Worm (Caenorhabditis elegans) whole organism, L3 larva: Measurements from ENCODE around the gene C08F11.3.
A peak's percentile ranks its signal among the peaks of the same experiment; 100 is the strongest.
"Not testable (repeated sequence)": the region's sequence is repeated elsewhere in the genome, so short reads cannot be mapped to it uniquely, and the experiment has no call there.

Source experiments
- R02D3.7 ChIP-seq: fragments of 150-350 bp; optimal IDR thresholded peaks from 2 replicates; lab custom pipeline; 2014; ENCODE audit warnings: missing biosample characterization, missing genetic modification characterization
- ZK546.5 ChIP-seq: sonication (generic microtip); optimal IDR thresholded peaks from 2 replicates; lab custom pipeline; 2017; ENCODE audit warnings: missing biosample characterization, missing genetic modification characterization
- ama-1 ChIP-seq: fragments of 150-350 bp; optimal IDR thresholded peaks from 2 replicates; lab custom pipeline; 2018
- ceh-16 ChIP-seq: sonication (generic microtip); optimal IDR thresholded peaks from 2 replicates; lab custom pipeline; 2017; ENCODE audit warnings: missing biosample characterization, missing genetic modification characterization
- ceh-28 ChIP-seq: fragments of 150-350 bp; optimal IDR thresholded peaks from 2 replicates; lab custom pipeline; 2014; ENCODE audit warnings: missing biosample characterization, missing genetic modification reagents, missing genetic modification characterization
- ceh-9 ChIP-seq: sonication (generic microtip); optimal IDR thresholded peaks from 2 replicates; lab custom pipeline; 2018; ENCODE audit warnings: missing biosample characterization, missing genetic modification characterization
- daf-12 ChIP-seq: fragments of 150-350 bp; optimal IDR thresholded peaks from 2 replicates; lab custom pipeline; 2014; ENCODE audit warnings: missing biosample characterization, missing genetic modification reagents, missing genetic modification characterization
- egl-5 ChIP-seq: fragments of 150-350 bp; optimal IDR thresholded peaks from 2 replicates; lab custom pipeline; 2017; ENCODE audit warnings: missing biosample characterization, missing genetic modification reagents, missing genetic modification characterization, inconsistent platforms
- elt-1 ChIP-seq: fragments of 150-350 bp; optimal IDR thresholded peaks from 2 replicates; lab custom pipeline; 2014; ENCODE audit warnings: missing biosample characterization, missing genetic modification characterization
- elt-2 ChIP-seq: sonication (generic microtip); optimal IDR thresholded peaks from 2 replicates; lab custom pipeline; 2016; ENCODE audit warnings: missing genetic modification reagents, mild to moderate bottlenecking, missing genetic modification characterization, missing compliant biosample characterization
- fkh-2 ChIP-seq: fragments of 150-350 bp; optimal IDR thresholded peaks from 2 replicates; lab custom pipeline; 2014; ENCODE audit warnings: missing biosample characterization, missing genetic modification reagents, missing genetic modification characterization
- hmg-11 ChIP-seq: sonication (generic microtip); optimal IDR thresholded peaks from 2 replicates; lab custom pipeline; 2016; ENCODE audit warnings: missing genetic modification characterization, missing compliant biosample characterization
- jun-1 ChIP-seq: fragments of 150-350 bp; optimal IDR thresholded peaks from 2 replicates; lab custom pipeline; 2014; ENCODE audit warnings: missing biosample characterization, missing genetic modification reagents, missing genetic modification characterization
- lin-15B ChIP-seq: fragments of 150-350 bp; optimal IDR thresholded peaks from 2 replicates; lab custom pipeline; 2014; ENCODE audit warnings: missing biosample characterization, missing genetic modification characterization
- lin-39 ChIP-seq: fragments of 150-350 bp; optimal IDR thresholded peaks from 2 replicates; lab custom pipeline; 2018; ENCODE audit warnings: missing biosample characterization, missing genetic modification reagents, missing genetic modification characterization
- lsy-12 ChIP-seq: sonication (generic microtip); optimal IDR thresholded peaks from 2 replicates; lab custom pipeline; 2016; ENCODE audit warnings: mild to moderate bottlenecking, missing genetic modification characterization, missing compliant biosample characterization
- mdl-1 ChIP-seq: fragments of 150-350 bp; optimal IDR thresholded peaks from 2 replicates; lab custom pipeline; 2014; ENCODE audit warnings: missing biosample characterization, missing genetic modification characterization
- mml-1 ChIP-seq: fragments of 150-350 bp; sonication (generic microtip); optimal IDR thresholded peaks from 3 replicates; lab custom pipeline; 2014; ENCODE audit warnings: missing biosample characterization, missing genetic modification characterization
- nfya-1 ChIP-seq: sonication (generic microtip); optimal IDR thresholded peaks from 2 replicates; lab custom pipeline; 2017; ENCODE audit warnings: missing genetic modification characterization, mild to moderate bottlenecking, missing compliant biosample characterization, antibody characterized with exemption, moderate library complexity; ENCODE audit not compliant: insufficient read depth
- nhr-11 ChIP-seq: fragments of 150-350 bp; optimal IDR thresholded peaks from 2 replicates; lab custom pipeline; 2014; ENCODE audit warnings: missing biosample characterization, missing genetic modification characterization
- nhr-12 ChIP-seq: fragments of 150-350 bp; optimal IDR thresholded peaks from 2 replicates; lab custom pipeline; 2014; ENCODE audit warnings: missing biosample characterization, missing genetic modification characterization
- nhr-23 ChIP-seq: fragments of 150-350 bp; optimal IDR thresholded peaks from 2 replicates; lab custom pipeline; 2014; ENCODE audit warnings: missing biosample characterization, missing genetic modification reagents, missing genetic modification characterization
- nhr-237 ChIP-seq: fragments of 150-350 bp; optimal IDR thresholded peaks from 2 replicates; lab custom pipeline; 2014; ENCODE audit warnings: missing biosample characterization, missing genetic modification characterization
- nhr-25 ChIP-seq: sonication (generic microtip); optimal IDR thresholded peaks from 2 replicates; lab custom pipeline; 2017; ENCODE audit warnings: missing biosample characterization, missing genetic modification characterization
- nhr-28 ChIP-seq: fragments of 150-350 bp; optimal IDR thresholded peaks from 2 replicates; lab custom pipeline; 2014; ENCODE audit warnings: missing biosample characterization, missing genetic modification characterization
- nhr-43 ChIP-seq: sonication (generic microtip); optimal IDR thresholded peaks from 2 replicates; lab custom pipeline; 2016; ENCODE audit warnings: mild to moderate bottlenecking, missing genetic modification characterization, missing compliant biosample characterization; ENCODE audit not compliant: poor library complexity, severe bottlenecking
- nhr-67 ChIP-seq: fragments of 150-350 bp; optimal IDR thresholded peaks from 2 replicates; lab custom pipeline; 2014; ENCODE audit warnings: missing biosample characterization, missing genetic modification characterization
- nhr-76 ChIP-seq: fragments of 150-350 bp; sonication (generic microtip); optimal IDR thresholded peaks from 5 replicates; lab custom pipeline; 2014; ENCODE audit warnings: missing biosample characterization, missing genetic modification characterization
- nhr-77 ChIP-seq: fragments of 150-350 bp; optimal IDR thresholded peaks from 2 replicates; lab custom pipeline; 2014; ENCODE audit warnings: missing biosample characterization, missing genetic modification characterization
- pha-4 ChIP-seq: fragments of 150-350 bp; optimal IDR thresholded peaks from 2 replicates; lab custom pipeline; 2014; ENCODE audit warnings: missing biosample characterization, missing genetic modification reagents, missing genetic modification characterization
- pqm-1 ChIP-seq: fragments of 150-350 bp; optimal IDR thresholded peaks from 2 replicates; lab custom pipeline; 2017; ENCODE audit warnings: missing biosample characterization, missing genetic modification characterization, inconsistent platforms
- sea-2 ChIP-seq: fragments of 150-350 bp; sonication (generic microtip); optimal IDR thresholded peaks from 4 replicates; lab custom pipeline; 2014; ENCODE audit warnings: missing biosample characterization, missing genetic modification reagents, missing genetic modification characterization
- skn-1 ChIP-seq: fragments of 150-350 bp; optimal IDR thresholded peaks from 2 replicates; lab custom pipeline; 2014; ENCODE audit warnings: missing biosample characterization, missing genetic modification characterization
- snpc-4 ChIP-seq: fragments of 150-350 bp; optimal IDR thresholded peaks from 2 replicates; lab custom pipeline; 2014; ENCODE audit warnings: missing biosample characterization, missing genetic modification characterization
- tbx-2 ChIP-seq: sonication (generic microtip); optimal IDR thresholded peaks from 2 replicates; lab custom pipeline; 2016; ENCODE audit warnings: mild to moderate bottlenecking, missing genetic modification characterization, missing compliant biosample characterization
- unc-39 ChIP-seq: sonication (generic microtip); optimal IDR thresholded peaks from 4 replicates; lab custom pipeline; 2017; ENCODE audit warnings: missing biosample characterization, missing genetic modification characterization
- zag-1 ChIP-seq: fragments of 150-350 bp; optimal IDR thresholded peaks from 2 replicates; lab custom pipeline; 2014; ENCODE audit warnings: missing biosample characterization, missing genetic modification characterization
- ztf-11 ChIP-seq: fragments of 150-350 bp; optimal IDR thresholded peaks from 2 replicates; lab custom pipeline; 2014; ENCODE audit warnings: missing biosample characterization, missing genetic modification characterization
- ztf-4 ChIP-seq: fragments of 150-350 bp; optimal IDR thresholded peaks from 2 replicates; lab custom pipeline; 2014; ENCODE audit warnings: missing biosample characterization, missing genetic modification characterization

C08F11.3 gene

DNA sequence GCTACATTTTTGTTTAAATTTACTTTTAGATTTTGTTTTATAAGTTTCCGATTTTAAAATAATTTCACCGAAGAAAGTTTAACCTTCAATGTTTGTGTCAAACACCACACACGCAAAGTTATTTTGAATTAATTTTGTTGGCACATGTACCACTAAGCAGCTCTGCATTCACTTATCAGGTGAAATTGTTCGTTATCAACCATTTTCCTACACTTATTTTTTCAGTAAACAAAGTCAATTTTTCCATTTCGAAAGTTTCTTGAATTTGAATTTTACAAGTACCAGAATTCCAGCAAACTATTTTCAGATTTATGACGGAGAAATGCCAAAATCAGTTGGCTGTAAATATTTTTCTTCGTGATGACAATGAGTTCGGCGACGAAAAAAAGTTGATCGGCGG is at the start of gene C08F11.3:
Gene C08F11.3 (plus strand): TSS at position 301 of the 400 bp plus-strand sequence.
- TF ChIP-seq elt-2 (peak; percentile 15), ztf-4 (tag; lab: Kevin White, UChicago) (no peak), nhr-76 (tag; lab: Kevin White, UChicago) (no peak), pha-4 (tag; lab: Kevin White, UChicago) (peak; percentile 19)

DNA sequence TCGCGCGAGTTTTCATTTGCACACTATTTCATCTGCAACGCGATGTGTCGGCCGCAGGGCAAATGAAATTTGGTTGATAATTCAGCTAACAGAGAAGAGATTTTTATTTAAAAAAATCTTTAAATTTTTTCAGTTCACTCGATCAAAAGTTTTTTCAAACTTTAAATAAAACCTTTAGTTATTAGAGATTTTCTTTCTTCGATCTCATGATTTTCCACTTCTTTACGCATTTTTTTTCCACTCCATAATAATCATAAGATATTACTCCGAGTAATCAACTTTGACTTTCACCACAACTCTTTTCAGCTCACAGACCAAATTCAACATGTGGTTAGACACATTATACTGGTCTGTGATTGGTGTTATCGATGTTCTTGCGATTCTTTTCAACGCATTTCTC is 44.6 kb upstream of the C08F11.3 start, which contains the start of gene srd-10:
Gene srd-10 (plus strand): TSS at position 301 of the 400 bp plus-strand sequence.
- TF ChIP-seq ceh-28 (no peak), mml-1 (tag; lab: Kevin White, UChicago) (no peak), nhr-23 (no peak), sea-2 (GFP tag; lab: Kevin White, UChicago) (no peak), jun-1 (tag; lab: Kevin White, UChicago) (no peak), mdl-1 (tag; lab: Kevin White, UChicago) (no peak), pha-4 (tag; lab: Kevin White, UChicago) (no peak), nhr-76 (tag; lab: Kevin White, UChicago) (no peak)
- TF ChIP-seq, all 47 proteins: peak for 0

DNA sequence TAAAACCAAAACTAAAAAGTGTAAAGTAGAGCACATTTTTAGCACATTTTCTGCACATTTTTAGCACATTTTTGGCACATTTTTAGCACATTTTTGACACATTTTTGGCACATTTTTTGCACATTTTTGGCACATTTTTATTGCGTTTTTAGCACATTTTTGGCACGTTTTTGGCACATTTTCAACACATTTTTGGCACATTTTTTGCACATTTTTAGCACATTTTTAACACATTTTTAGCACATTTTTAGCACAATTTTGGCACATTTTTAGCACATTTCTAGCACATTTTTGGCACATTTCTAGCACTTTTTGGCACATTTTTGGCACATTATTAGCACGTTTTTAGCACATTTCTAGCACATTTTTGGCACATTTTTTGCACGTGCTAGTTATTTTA is 43.6 kb upstream of the C08F11.3 start:
- TF ChIP-seq lin-39 (tag; lab: Kevin White, UChicago) (no peak), nhr-12 (tag; lab: Kevin White, UChicago) (no peak), sea-2 (GFP tag; lab: Kevin White, UChicago) (no peak), nfya-1 (no peak), ztf-11 (no peak), lsy-12 (no peak), daf-12 (no peak), egl-5 (no peak), nhr-43 (tag; lab: Kevin White, UChicago) (no peak), pqm-1 (no peak)

DNA sequence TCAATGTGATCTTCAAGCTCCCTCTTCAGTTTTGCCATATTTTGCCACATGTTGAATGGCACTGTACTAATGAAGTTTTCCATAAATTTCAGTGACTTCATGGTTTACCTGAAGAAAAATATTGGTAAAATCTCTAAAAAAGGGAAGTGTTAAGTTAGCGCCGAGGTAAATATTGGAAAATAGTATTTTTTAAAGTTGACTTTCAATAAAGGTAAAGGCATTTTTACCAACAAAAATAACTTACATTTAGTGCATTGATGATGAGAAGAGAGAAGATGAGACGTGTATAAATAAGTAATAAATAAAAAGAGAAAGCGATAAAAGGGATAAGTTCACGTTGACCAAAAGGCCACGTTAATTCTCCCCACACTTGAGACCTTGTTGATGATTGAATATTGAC is 41.1 kb upstream of the C08F11.3 start, which contains the start of gene Y45F10B.8:
Gene Y45F10B.8 (minus strand): TSS at position 101 of the 400 bp plus-strand sequence.
- not testable (repeated sequence) for TF ChIP-seq elt-2, pqm-1, lin-15B

DNA sequence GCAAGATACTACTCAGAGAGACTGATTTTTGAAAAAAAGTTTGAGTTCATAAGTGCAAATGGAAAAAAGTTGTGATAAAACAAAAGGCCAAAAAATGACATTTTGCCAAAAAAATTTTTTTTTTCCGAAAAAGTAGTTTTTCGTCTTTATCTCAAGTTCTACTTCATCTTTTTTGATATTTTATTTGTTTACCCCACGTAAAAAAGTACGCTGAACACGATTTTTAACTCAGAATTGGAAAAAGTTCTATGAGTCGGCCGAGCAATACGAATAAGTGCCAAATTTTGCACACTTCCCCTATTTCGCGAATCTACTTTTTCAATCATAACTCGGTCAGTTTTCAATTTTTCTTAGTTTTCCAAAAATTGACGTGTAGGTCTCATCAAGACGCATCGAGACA is 40.4 kb upstream of the C08F11.3 start, which contains the start of gene sru-16:
Gene sru-16 (plus strand): TSS at position 301 of the 400 bp plus-strand sequence.
- not testable (repeated sequence) for TF ChIP-seq lsy-12, daf-12, nhr-25

DNA sequence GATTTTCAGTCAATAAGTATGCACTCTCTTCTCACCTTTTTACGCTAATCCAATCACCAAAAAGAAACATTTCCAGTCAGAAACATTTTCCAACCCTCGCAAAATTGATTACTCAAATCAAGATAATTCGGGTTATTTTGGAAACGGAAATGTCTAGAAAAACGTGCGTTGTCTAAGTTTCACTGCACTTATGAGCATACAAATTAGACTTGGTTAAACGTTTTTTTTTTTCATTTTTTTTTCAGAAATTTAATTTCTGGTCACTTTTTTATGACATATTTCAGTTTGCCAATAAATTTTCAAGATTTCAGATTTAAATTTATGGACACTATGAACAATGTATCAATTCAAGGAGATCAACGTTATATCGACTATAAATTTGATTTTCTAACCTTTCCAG is 36.4 kb upstream of the C08F11.3 start, which contains the start of gene sru-12:
Gene sru-12 (plus strand): TSS at position 301 of the 400 bp plus-strand sequence.
- TF ChIP-seq nhr-12 (tag; lab: Kevin White, UChicago) (no peak), mml-1 (tag; lab: Kevin White, UChicago) (no peak), nhr-76 (tag; lab: Kevin White, UChicago) (no peak), ztf-11 (no peak), zag-1 (tag; lab: Kevin White, UChicago) (no peak), hmg-11 (tag; lab: Kevin White, UChicago) (no peak), nhr-28 (no peak), ama-1 (lab: Kevin White, UChicago) (no peak), egl-5 (no peak), mdl-1 (tag; lab: Kevin White, UChicago) (no peak), tbx-2 (tag; lab: Kevin White, UChicago) (no peak), snpc-4 (tag; lab: Kevin White, UChicago) (no peak), elt-1 (tag; lab: Kevin White, UChicago) (no peak), pha-4 (tag; lab: Kevin White, UChicago) (no peak), ceh-16 (no peak)

DNA sequence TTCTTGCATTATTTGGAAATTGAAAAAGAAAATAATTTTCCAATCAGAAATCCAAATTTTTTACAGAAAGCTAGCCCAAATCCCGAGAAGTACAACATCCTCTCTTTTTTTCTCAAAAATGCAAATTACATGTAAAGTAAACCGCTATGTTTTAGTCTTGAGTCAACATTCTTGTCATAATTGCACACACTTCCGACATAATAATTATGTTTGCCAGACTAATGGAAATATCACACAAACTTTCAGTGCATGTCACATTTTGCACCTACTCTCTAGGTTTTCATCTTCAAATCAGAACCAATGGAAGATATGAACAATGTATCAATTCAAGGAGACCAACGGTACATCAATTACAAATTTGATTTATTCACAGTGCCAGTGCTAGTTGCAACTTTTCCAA is 34.7 kb upstream of the C08F11.3 start, which contains the start of gene sru-11:
Gene sru-11 (plus strand): TSS at position 301 of the 400 bp plus-strand sequence.
- no peak for TF ChIP-seq sea-2 (GFP tag; lab: Kevin White, UChicago)
- no peak for TF ChIP-seq elt-2
- TF ChIP-seq elt-1 (tag; lab: Kevin White, UChicago) = no peak
- no peak for TF ChIP-seq nfya-1
- TF ChIP-seq ztf-4 (tag; lab: Kevin White, UChicago) = no peak
- TF ChIP-seq egl-5 = no peak
- no peak for TF ChIP-seq R02D3.7 (tag; lab: Kevin White, UChicago)
- TF ChIP-seq nhr-11 = no peak
- no peak for TF ChIP-seq nhr-237 (tag; lab: Kevin White, UChicago)
- no peak for TF ChIP-seq nhr-28
- TF ChIP-seq ceh-28 = no peak
- TF ChIP-seq nhr-67 = no peak
- no peak for TF ChIP-seq lin-15B
- TF ChIP-seq nhr-12 (tag; lab: Kevin White, UChicago) = no peak
- TF ChIP-seq unc-39 (tag; lab: Kevin White, UChicago) = no peak
- TF ChIP-seq skn-1 (tag; lab: Kevin White, UChicago) = no peak
- no peak for TF ChIP-seq fkh-2 (tag; lab: Kevin White, UChicago)
- no peak for TF ChIP-seq ceh-9 (tag; lab: Kevin White, UChicago)
- TF ChIP-seq ZK546.5 (tag; lab: Kevin White, UChicago) = no peak
- TF ChIP-seq nhr-77 (tag; lab: Kevin White, UChicago) = no peak
- TF ChIP-seq, all 47 proteins: peak for 0
